Fruit fly (Drosophila melanogaster) whole organism, wandering third instar larva: ENCODE data around the gene Zip88E.

Experiments
- CrebA ChIP-seq: fragments of 200-800 bp; sonication (Bioruptor generic); optimal IDR thresholded peaks from 2 replicates; lab custom pipeline; 2016; ENCODE audit warnings: missing biosample characterization, mild to moderate bottlenecking, missing genetic modification characterization, borderline replicate concordance
- Dif ChIP-seq: fragments of 200-275, 200-300 bp; sonication (Bioruptor generic); optimal IDR thresholded peaks from 2 replicates; lab custom pipeline; 2018; ENCODE audit warnings: missing biosample characterization, missing genetic modification characterization; ENCODE audit not compliant: partially characterized antibody
- Jra ChIP-seq: sonication (Bioruptor generic); optimal IDR thresholded peaks from 2 replicates; lab custom pipeline; 2016; ENCODE audit warnings: missing biosample characterization, missing genetic modification characterization
- Mio ChIP-seq: sonication (Bioruptor generic); optimal IDR thresholded peaks from 2 replicates; lab custom pipeline; 2016; ENCODE audit warnings: missing biosample characterization, missing genetic modification characterization
- Myc ChIP-seq: fragments of >200 bp; optimal IDR thresholded peaks from 2 replicates; lab custom pipeline; 2017
- OdsH ChIP-seq: fragments of 200-800 bp; sonication (Bioruptor generic); optimal IDR thresholded peaks from 2 replicates; lab custom pipeline; 2016; ENCODE audit warnings: missing biosample characterization, mild to moderate bottlenecking, missing genetic modification characterization
- Sp1 ChIP-seq: fragments of 200-800 bp; sonication (Bioruptor generic); optimal IDR thresholded peaks from 3 replicates; lab custom pipeline; 2019; ENCODE audit warnings: missing biosample characterization, mild to moderate bottlenecking, missing genetic modification characterization, moderate library complexity
- br ChIP-seq: fragments of 200-800 bp; sonication (Bioruptor generic); optimal IDR thresholded peaks from 2 replicates; lab custom pipeline; 2016; ENCODE audit warnings: missing biosample characterization, missing genetic modification characterization
- dsf ChIP-seq: sonication (Bioruptor generic); optimal IDR thresholded peaks from 2 replicates; lab custom pipeline; 2016; ENCODE audit warnings: missing biosample characterization, missing genetic modification characterization, borderline replicate concordance
- foxo ChIP-seq, 2 experiments: fragments of 200-800 bp; sonication (Bioruptor generic); optimal IDR thresholded peaks; 2 replicates in 1 of 2; 3 replicates in 1 of 2; lab custom pipeline; 2016 to 2017; ENCODE audit warnings: missing biosample characterization in 2 of 2, missing genetic modification characterization in 2 of 2
- fru ChIP-seq: fragments of 200-800 bp; sonication (Bioruptor generic); optimal IDR thresholded peaks from 3 replicates; lab custom pipeline; 2016; ENCODE audit warnings: missing biosample characterization, mild to moderate bottlenecking, missing genetic modification characterization
- h ChIP-seq: fragments of 200-800 bp; sonication (Bioruptor generic); optimal IDR thresholded peaks from 3 replicates; lab custom pipeline; 2016; ENCODE audit warnings: missing biosample characterization, mild to moderate bottlenecking, missing genetic modification characterization
- jim ChIP-seq: fragments of 175-275, 200-325 bp; sonication (Bioruptor generic); optimal IDR thresholded peaks from 2 replicates; lab custom pipeline; 2016; ENCODE audit warnings: missing biosample characterization, mild to moderate bottlenecking, missing genetic modification characterization
- sage ChIP-seq: fragments of 200-800 bp; sonication (Bioruptor generic); optimal IDR thresholded peaks from 2 replicates; lab custom pipeline; 2016; ENCODE audit warnings: missing biosample characterization, mild to moderate bottlenecking, missing genetic modification characterization
- usp ChIP-seq: fragments of >200 bp; optimal IDR thresholded peaks from 2 replicates; lab custom pipeline; 2017; ENCODE audit warnings: missing biosample characterization, missing genetic modification characterization

The Zip88E gene

dm6 chr3R:15316326-15316725 is 47.9 kb downstream of the Zip88E start, which contains the start of gene CG14866:
TSS of gene CG14866 (plus strand) at chr3R:15316471.
- TF ChIP-seq sage (GFP tag; lab: Kevin White, UChicago) = no peak
- no peak for TF ChIP-seq jim (GFP tag; lab: Kevin White, UChicago)
- TF ChIP-seq OdsH = no peak
- TF ChIP-seq fru (GFP tag; lab: Kevin White, UChicago) = no peak
- TF ChIP-seq Mio (GFP tag; lab: Kevin White, UChicago) = no peak
- TF ChIP-seq dsf (GFP tag; lab: Kevin White, UChicago) = no peak
- TF ChIP-seq h (GFP tag; lab: Kevin White, UChicago) = no peak
- TF ChIP-seq Jra = no peak
- TF ChIP-seq usp = no peak
- no peak for TF ChIP-seq foxo (GFP tag; optimal IDR thresholded peaks at IDR 0.05; lab: Kevin White, UChicago)
- TF ChIP-seq CrebA = no peak
- TF ChIP-seq Myc (lab: Kevin White, UChicago) = no peak
- TF ChIP-seq br (GFP tag; lab: Kevin White, UChicago) = no peak
- TF ChIP-seq Dif = no peak
- no peak for TF ChIP-seq Sp1
